Worm (Caenorhabditis elegans) whole organism, midembryonic: ENCODE data around the gene ZK686.3.

Experiments
- klf-2 ChIP-seq: fragments of 200-800 bp; sonication (Bioruptor generic); conservative IDR thresholded peaks from 2 replicates; pipeline ENCODE4 v1.3.6; 2022; ENCODE audit warnings: missing genetic modification reagents, missing genetic modification characterization, missing compliant biosample characterization
- ztf-23 ChIP-seq: fragments of 200-800 bp; sonication (Bioruptor generic); IDR thresholded peaks from 2 replicates; pipeline ENCODE4 v1.3.6; 2022; ENCODE audit warnings: missing genetic modification reagents, missing genetic modification characterization, missing compliant biosample characterization

DNA sequence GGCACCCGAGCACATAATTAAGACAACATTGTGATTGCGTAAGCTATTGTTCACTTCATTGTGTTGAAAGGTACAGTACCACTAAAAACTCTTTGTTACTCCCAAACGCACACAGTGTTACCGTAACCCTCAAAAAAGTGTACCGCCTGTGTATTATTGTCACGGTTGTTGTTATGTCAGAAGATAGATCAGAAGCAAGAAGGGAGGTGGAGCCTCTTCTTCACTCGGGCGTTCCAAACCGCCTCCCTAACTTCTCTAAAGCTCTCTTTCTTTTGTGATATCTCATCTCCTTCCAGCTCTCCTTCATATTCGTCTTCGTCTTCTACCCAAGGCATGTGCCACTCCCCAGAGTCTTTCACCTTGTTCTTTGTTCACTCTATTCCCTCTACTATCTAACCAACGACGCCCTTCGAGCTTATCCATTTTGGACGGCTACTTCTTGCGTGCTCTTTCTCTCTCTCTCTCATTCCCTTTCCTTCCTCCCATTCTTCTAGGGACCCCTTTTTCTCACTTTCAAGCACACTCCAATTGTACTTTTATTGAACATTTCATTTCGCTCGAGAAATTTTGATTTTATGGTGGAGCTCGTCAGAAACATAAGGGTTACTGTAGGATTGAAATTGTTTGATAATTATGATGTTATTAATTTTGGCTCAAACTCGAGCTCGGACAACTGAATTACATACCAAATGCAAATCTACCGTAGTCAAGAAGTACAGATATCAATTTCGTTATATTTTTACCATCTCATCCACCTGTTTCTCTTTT lies 43.2 kb downstream of the ZK686.3 start:
- TF ChIP-seq ztf-23 (GFP tag; lab: Robert Waterston, UW) (no peak), klf-2 (no peak)
